Worm (Caenorhabditis elegans) whole organism, L1 larva: ENCODE results near the gene pifk-1.

ENCODE experiments used
- F16B12.6 ChIP-seq: fragments of 150-350 bp; optimal IDR thresholded peaks from 2 replicates; lab custom pipeline; 2014; ENCODE audit warnings: missing biosample characterization, missing genetic modification characterization
- aly-2 ChIP-seq: fragments of 150-350 bp; optimal IDR thresholded peaks from 2 replicates; lab custom pipeline; 2014; ENCODE audit warnings: missing biosample characterization, missing genetic modification characterization
- blmp-1 ChIP-seq: fragments of 150-350 bp; optimal IDR thresholded peaks from 2 replicates; lab custom pipeline; 2014; ENCODE audit warnings: missing biosample characterization, missing genetic modification characterization
- elt-3 ChIP-seq, 6 experiments: fragments of 150-350 bp in 1 of 6; sonication (generic microtip); optimal IDR thresholded peaks; 2 replicates each; lab custom pipeline; 2017 to 2018; ENCODE audit warnings: missing biosample characterization in 6 of 6, missing genetic modification characterization in 6 of 6, inconsistent platforms in 1 of 6
- lin-13 ChIP-seq: fragments of 150-350 bp; optimal IDR thresholded peaks from 2 replicates; lab custom pipeline; 2014; ENCODE audit warnings: missing biosample characterization, missing genetic modification reagents, missing genetic modification characterization
- lin-39 ChIP-seq: fragments of 150-350 bp; optimal IDR thresholded peaks from 2 replicates; lab custom pipeline; 2014; ENCODE audit warnings: missing biosample characterization, missing genetic modification reagents, missing genetic modification characterization
- nhr-77 ChIP-seq: fragments of 150-350 bp; optimal IDR thresholded peaks from 2 replicates; lab custom pipeline; 2014; ENCODE audit warnings: missing biosample characterization, missing genetic modification characterization
- sptf-1 ChIP-seq: fragments of 150-350 bp; optimal IDR thresholded peaks from 2 replicates; lab custom pipeline; 2014; ENCODE audit warnings: missing biosample characterization, missing genetic modification characterization
- sup-37 ChIP-seq: fragments of 200-800 bp; sonication (Bioruptor generic); optimal IDR thresholded peaks from 2 replicates; lab custom pipeline; 2018; ENCODE audit warnings: mild to moderate bottlenecking, missing genetic modification characterization, missing compliant biosample characterization
- unc-130 ChIP-seq: fragments of 150-350 bp; optimal IDR thresholded peaks from 2 replicates; lab custom pipeline; 2017; ENCODE audit warnings: missing biosample characterization, missing genetic modification characterization, inconsistent platforms

ce11 chrX:954499-955061 is 30.3 kb upstream of the pifk-1 start, which contains the start of gene apm-3:
- no peak for TF ChIP-seq aly-2 (tag; lab: Kevin White, UChicago)
- peak; percentile 47 for TF ChIP-seq unc-130 (tag; lab: Kevin White, UChicago)
- peak; percentile 38 for TF ChIP-seq blmp-1 (tag; lab: Kevin White, UChicago)
- no peak for TF ChIP-seq nhr-77 (tag; lab: Kevin White, UChicago)
- TF ChIP-seq sptf-1 (tag; lab: Kevin White, UChicago), result no peak
- TF ChIP-seq lin-13 (GFP tag; lab: Kevin White, UChicago), result peak; percentile 16
- no peak for TF ChIP-seq lin-39
- TF ChIP-seq F16B12.6 (tag; lab: Kevin White, UChicago), result peak; percentile 22
- peak in 1 of 6 experiments; percentile 20 for TF ChIP-seq elt-3 (tag; optimal IDR thresholded peaks at IDR 0.05; lab: Kevin White, UChicago)
- no peak for TF ChIP-seq sup-37
